Worm (Caenorhabditis elegans) whole organism, L4 larva: ENCODE data around the gene F28H6.6.

ENCODE experiments used
- F37D6.2 ChIP-seq: sonication (generic microtip); optimal IDR thresholded peaks from 2 replicates; lab custom pipeline; 2016; ENCODE audit warnings: mild to moderate bottlenecking, missing genetic modification characterization, missing compliant biosample characterization
- F49E8.2 ChIP-seq: sonication (generic microtip); optimal IDR thresholded peaks from 2 replicates; lab custom pipeline; 2016; ENCODE audit warnings: missing compliant biosample characterization, mild to moderate bottlenecking, missing genetic modification characterization, borderline replicate concordance
- T20F7.1 ChIP-seq: fragments of 200-800 bp; sonication (Bioruptor generic); optimal IDR thresholded peaks from 2 replicates; lab custom pipeline; 2018; ENCODE audit warnings: mild to moderate bottlenecking, missing genetic modification characterization, missing compliant biosample characterization
- T26A8.4 ChIP-seq: fragments of 200-800 bp; sonication (Bioruptor generic); IDR thresholded peaks from 2 replicates; pipeline ENCODE4 v1.3.6; 2022; ENCODE audit warnings: missing genetic modification characterization, missing compliant biosample characterization
- Y48G9A.11 ChIP-seq: fragments of 200-800 bp; sonication (Bioruptor generic); IDR thresholded peaks from 2 replicates; pipeline ENCODE4 v1.3.6; 2022; ENCODE audit warnings: missing genetic modification reagents, missing genetic modification characterization, missing compliant biosample characterization
- Y5F2A.4 ChIP-seq: fragments of 200-800 bp; sonication (Bioruptor generic); optimal IDR thresholded peaks from 2 replicates; lab custom pipeline; 2018; ENCODE audit warnings: mild to moderate bottlenecking, missing genetic modification characterization, missing compliant biosample characterization
- aha-1 ChIP-seq: fragments of 150-350 bp; peaks from one replicate; lab custom pipeline; 2014; ENCODE audit warnings: missing biosample characterization, missing genetic modification characterization
- aly-2 ChIP-seq: sonication (generic microtip); optimal IDR thresholded peaks from 2 replicates; lab custom pipeline; 2018; ENCODE audit warnings: missing biosample characterization, missing genetic modification characterization
- ceh-20 ChIP-seq: fragments of 200-800 bp; sonication (Bioruptor generic); IDR thresholded peaks from 2 replicates; pipeline ENCODE4 v1.3.6; 2022; ENCODE audit warnings: missing genetic modification reagents, missing genetic modification characterization, missing compliant biosample characterization
- ceh-44 ChIP-seq: fragments of 200-800 bp; sonication (Bioruptor generic); IDR thresholded peaks from 2 replicates; pipeline ENCODE4 v1.3.6; 2022; ENCODE audit warnings: missing genetic modification reagents, missing genetic modification characterization, missing compliant biosample characterization
- ces-1 ChIP-seq: fragments of 150-350 bp; sonication (generic microtip); optimal IDR thresholded peaks from 4 replicates; lab custom pipeline; 2014; ENCODE audit warnings: missing biosample characterization, missing genetic modification reagents, missing genetic modification characterization
- cey-2 ChIP-seq: sonication (generic microtip); optimal IDR thresholded peaks from 3 replicates; lab custom pipeline; 2017; ENCODE audit warnings: missing genetic modification characterization, mild to moderate bottlenecking, missing compliant biosample characterization, antibody characterized with exemption, borderline replicate concordance; ENCODE audit not compliant: insufficient read depth
- ctbp-1 ChIP-seq: fragments of 200-800 bp; sonication (Bioruptor generic); IDR thresholded peaks from 2 replicates; pipeline ENCODE4 v1.3.6; 2022; ENCODE audit warnings: missing genetic modification reagents, missing genetic modification characterization, missing compliant biosample characterization
- dmd-8 ChIP-seq: fragments of 200-800 bp; sonication (Bioruptor generic); IDR thresholded peaks from 2 replicates; pipeline ENCODE4 v1.3.6; 2022; ENCODE audit warnings: missing genetic modification characterization, missing compliant biosample characterization
- duxl-1 ChIP-seq: sonication (generic microtip); optimal IDR thresholded peaks from 2 replicates; lab custom pipeline; 2016; ENCODE audit warnings: mild to moderate bottlenecking, missing genetic modification characterization, moderate library complexity, missing compliant biosample characterization; ENCODE audit not compliant: poor library complexity
- egl-43 ChIP-seq: fragments of 200-800 bp; sonication (Bioruptor generic); IDR thresholded peaks from 2 replicates; pipeline ENCODE4 v1.3.6; 2022; ENCODE audit warnings: missing genetic modification reagents, missing genetic modification characterization, missing compliant biosample characterization
- fos-1 ChIP-seq: fragments of 150-350 bp; optimal IDR thresholded peaks from 2 replicates; lab custom pipeline; 2014; ENCODE audit warnings: missing biosample characterization, missing genetic modification characterization
- hmg-1.1 ChIP-seq: fragments of 200-800 bp; sonication (Bioruptor generic); IDR thresholded peaks from 2 replicates; pipeline ENCODE4 v1.3.6; 2022; ENCODE audit warnings: missing genetic modification reagents, missing genetic modification characterization, missing compliant biosample characterization
- madf-9 ChIP-seq: fragments of 200-800 bp; sonication (Bioruptor generic); conservative IDR thresholded peaks from 2 replicates; pipeline ENCODE4 v1.3.6; 2022; ENCODE audit warnings: missing genetic modification reagents, missing genetic modification characterization, missing compliant biosample characterization
- mdt-29 ChIP-seq: fragments of 200-800 bp; sonication (Bioruptor generic); IDR thresholded peaks from 2 replicates; pipeline ENCODE4 v1.3.6; 2022; ENCODE audit warnings: missing genetic modification reagents, missing genetic modification characterization, missing compliant biosample characterization
- mep-1 ChIP-seq: fragments of 150-350 bp; sonication (generic microtip); optimal IDR thresholded peaks from 3 replicates; lab custom pipeline; 2014; ENCODE audit warnings: missing biosample characterization, missing genetic modification characterization
- mes-2 ChIP-seq: sonication (generic microtip); optimal IDR thresholded peaks from 2 replicates; lab custom pipeline; 2016; ENCODE audit warnings: missing genotype, mild to moderate bottlenecking, missing genetic modification characterization, missing compliant biosample characterization; ENCODE audit not compliant: poor library complexity, severe bottlenecking
- nhr-102 ChIP-seq: sonication (generic microtip); optimal IDR thresholded peaks from 2 replicates; lab custom pipeline; 2016; ENCODE audit warnings: mild to moderate bottlenecking, missing genetic modification characterization, moderate library complexity, missing compliant biosample characterization
- nhr-42 ChIP-seq: fragments of 200-800 bp; sonication (Bioruptor generic); IDR thresholded peaks from 2 replicates; pipeline ENCODE4 v1.3.6; 2022; ENCODE audit warnings: missing genetic modification characterization, missing compliant biosample characterization
- nhr-48 ChIP-seq: sonication (generic microtip); optimal IDR thresholded peaks from 2 replicates; lab custom pipeline; 2016; ENCODE audit warnings: mild to moderate bottlenecking, missing genetic modification characterization, missing compliant biosample characterization
- pha-4 ChIP-seq, 2 experiments: fragments of 150-350 bp in 1 of 2; fragments of 200-800 bp in 1 of 2; sonication (Bioruptor generic) in 1 of 2; IDR thresholded peaks in 1 of 2; optimal IDR thresholded peaks in 1 of 2; 2 replicates each; pipeline versions ENCODE4 v1.3.6 to Lab custom; 2014 to 2022; ENCODE audit warnings: missing genetic modification characterization in 2 of 2, missing genetic modification reagents in 2 of 2, missing biosample characterization in 1 of 2, missing compliant biosample characterization in 1 of 2
- sdz-12 ChIP-seq: fragments of 200-800 bp; sonication (Bioruptor generic); optimal IDR thresholded peaks from 2 replicates; lab custom pipeline; 2018; ENCODE audit warnings: mild to moderate bottlenecking, missing genetic modification characterization, missing compliant biosample characterization
- spr-1 ChIP-seq: sonication (generic microtip); optimal IDR thresholded peaks from 2 replicates; lab custom pipeline; 2016; ENCODE audit warnings: mild to moderate bottlenecking, missing genetic modification characterization, missing compliant biosample characterization
- tag-97 ChIP-seq: fragments of 200-800 bp; sonication (Bioruptor generic); IDR thresholded peaks from 2 replicates; pipeline ENCODE4 v1.3.6; 2022; ENCODE audit warnings: missing genetic modification characterization, missing compliant biosample characterization
- unc-39 ChIP-seq: sonication (generic microtip); optimal IDR thresholded peaks from 2 replicates; lab custom pipeline; 2017; ENCODE audit warnings: missing biosample characterization, missing genetic modification characterization
- unc-62 ChIP-seq, 3 experiments: fragments of 150-350 bp in 1 of 3; sonication (generic microtip); optimal IDR thresholded peaks in 2 of 3; peaks in 1 of 3; 1 replicate in 1 of 3; 2 replicates in 2 of 3; lab custom pipeline; 2014 to 2017; ENCODE audit warnings: missing biosample characterization in 3 of 3, missing genetic modification characterization in 3 of 3, missing genetic modification reagents in 3 of 3, missing genotype in 1 of 3
- zfp-3 ChIP-seq: fragments of 200-800 bp; sonication (Bioruptor generic); conservative IDR thresholded peaks from 2 replicates; pipeline ENCODE4 v1.3.6; 2022; ENCODE audit warnings: missing genetic modification reagents, missing genetic modification characterization, missing compliant biosample characterization
- zip-11 ChIP-seq: fragments of 200-800 bp; sonication (Bioruptor generic); IDR thresholded peaks from 2 replicates; pipeline ENCODE4 v1.3.6; 2022; ENCODE audit warnings: missing genetic modification characterization, missing compliant biosample characterization
- zip-2 ChIP-seq: fragments of 150-350 bp; optimal IDR thresholded peaks from 2 replicates; lab custom pipeline; 2014; ENCODE audit warnings: missing biosample characterization, missing genetic modification characterization

Gene F28H6.6

ce11 chrX:14145634-14146033, 20.0 kb upstream of the F28H6.6 start (continued):
- TF ChIP-seq nhr-48 (tag; lab: Kevin White, UChicago) (no peak), cey-2 (no peak), zip-11 (GFP tag; lab: Robert Waterston, UW) (no peak), mes-2 (tag; lab: Kevin White, UChicago) (no peak), Y48G9A.11 (GFP tag; lab: Robert Waterston, UW) (no peak), zip-2 (no peak), spr-1 (tag; lab: Kevin White, UChicago) (no peak)
- TF ChIP-seq, all 104 proteins: peak for 9

ce11 chrX:14141896-14142392, 16.3 kb upstream of the F28H6.6 start, which contains the start of gene ceh-89:
Gene ceh-89 (plus strand): TSS chrX:14141946.
- TF ChIP-seq duxl-1 (tag; lab: Kevin White, UChicago) (no peak), ctbp-1 (GFP tag; lab: Robert Waterston, UW) (no peak), aha-1 (tag; lab: Kevin White, UChicago) (peak; percentile 95), dmd-8 (GFP tag; lab: Robert Waterston, UW) (no peak)

DNA sequence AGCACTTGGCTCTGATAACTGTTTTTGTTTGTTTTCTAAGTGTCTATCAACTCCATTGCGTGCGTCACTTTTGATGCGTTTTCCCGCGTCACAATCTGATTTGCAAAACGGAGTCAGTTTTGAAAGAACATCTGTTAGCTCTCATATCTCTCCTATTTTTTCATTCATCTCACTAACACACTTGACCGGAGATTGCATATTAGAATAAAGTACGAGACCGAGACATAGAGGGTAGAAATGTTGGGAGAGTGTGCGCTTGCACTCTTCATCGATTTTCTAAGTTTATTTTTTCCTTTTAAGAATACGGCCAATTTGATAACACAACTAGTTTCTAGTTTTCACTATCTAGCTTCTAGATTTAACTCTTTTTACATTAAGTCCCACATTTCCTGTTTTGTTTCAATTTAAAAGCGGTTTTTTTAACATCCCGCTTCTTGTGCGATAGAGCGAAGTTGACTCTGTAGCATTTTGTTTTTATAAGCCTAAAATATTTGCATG, 15.7 kb upstream of the F28H6.6 start:
- no peak for TF ChIP-seq fos-1 (tag; lab: Kevin White, UChicago)
- TF ChIP-seq ceh-20 (GFP tag; lab: Robert Waterston, UW): no peak
- no peak for TF ChIP-seq egl-43
- no peak for TF ChIP-seq hmg-1.1 (GFP tag; lab: Robert Waterston, UW)
- no peak for TF ChIP-seq Y5F2A.4
- TF ChIP-seq ces-1 (GFP tag; lab: Kevin White, UChicago): peak; percentile 2
- TF ChIP-seq unc-62 (GFP tag; optimal IDR thresholded peaks at IDR 0.05 in 1 of 2; lab: Kevin White, UChicago): peak in 1 of 2 experiments; percentile 83
- no peak for TF ChIP-seq unc-62 (tag; optimal IDR thresholded peaks at IDR 0.05; lab: Kevin White, UChicago)
- TF ChIP-seq ceh-44 (GFP tag; lab: Robert Waterston, UW): no peak
- no peak for TF ChIP-seq nhr-42 (GFP tag; lab: Robert Waterston, UW)

DNA sequence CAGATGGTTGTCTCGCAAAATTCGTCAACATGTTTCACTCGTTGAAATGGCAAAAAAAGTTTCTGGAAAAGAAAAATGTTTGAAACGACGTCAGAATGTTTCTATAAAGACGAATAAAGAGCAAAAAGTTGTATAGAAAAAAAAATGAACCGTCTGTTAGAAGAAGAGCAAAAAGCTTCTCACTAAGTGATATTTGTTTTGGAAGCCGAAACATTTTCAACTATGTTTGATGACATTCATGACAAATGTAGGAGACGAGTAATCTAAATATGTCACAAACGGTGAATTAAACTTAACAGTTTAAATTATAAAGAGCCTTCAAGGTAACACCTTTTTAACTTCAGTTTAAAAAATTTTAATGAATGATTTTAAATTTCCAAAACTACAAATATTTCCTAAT, 14.4 kb upstream of the F28H6.6 start, which contains the start of gene nkat-1:
TSS of gene nkat-1 (minus strand) at position 101 of the 400 bp plus-strand sequence.
- TF ChIP-seq ces-1 (GFP tag; lab: Kevin White, UChicago) (no peak), unc-39 (tag; lab: Kevin White, UChicago) (no peak), ceh-44 (GFP tag; lab: Robert Waterston, UW) (no peak), T26A8.4 (GFP tag; lab: Robert Waterston, UW) (no peak), aly-2 (tag; lab: Kevin White, UChicago) (no peak), F49E8.2 (tag; lab: Kevin White, UChicago) (no peak), nhr-102 (no peak), mep-1 (tag; lab: Kevin White, UChicago) (no peak), madf-9 (GFP tag; lab: Robert Waterston, UW) (no peak), nhr-42 (GFP tag; lab: Robert Waterston, UW) (no peak), pha-4 (GFP tag; IDR thresholded peaks at IDR 0.05; lab: Robert Waterston, UW) (no peak), pha-4 (tag; optimal IDR thresholded peaks at IDR 0.05; lab: Kevin White, UChicago) (no peak), F37D6.2 (tag; lab: Kevin White, UChicago) (no peak), tag-97 (GFP tag; lab: Robert Waterston, UW) (no peak), zfp-3 (GFP tag; lab: Robert Waterston, UW) (no peak), T20F7.1 (GFP tag; lab: Kevin White, UChicago) (no peak), mdt-29 (GFP tag; lab: Robert Waterston, UW) (no peak), sdz-12 (no peak)
